Worm (Caenorhabditis elegans) whole organism, L1 larva: ENCODE measurements around the gene cyp-13A11.

Source experiments
- C04F5.9 ChIP-seq: sonication (generic microtip); optimal IDR thresholded peaks from 2 replicates; lab custom pipeline; 2016; ENCODE audit warnings: missing genetic modification characterization, missing compliant biosample characterization
- C16A3.4 ChIP-seq: fragments of 150-350 bp; optimal IDR thresholded peaks from 2 replicates; lab custom pipeline; 2014; ENCODE audit warnings: missing biosample characterization, missing genetic modification characterization
- C34B4.2 ChIP-seq: sonication (generic microtip); optimal IDR thresholded peaks from 2 replicates; lab custom pipeline; 2017; ENCODE audit warnings: mild to moderate bottlenecking, missing genetic modification characterization, missing compliant biosample characterization
- F16B12.6 ChIP-seq: fragments of 150-350 bp; optimal IDR thresholded peaks from 2 replicates; lab custom pipeline; 2014; ENCODE audit warnings: missing biosample characterization, missing genetic modification characterization
- Y116A8C.19 ChIP-seq: sonication (generic microtip); optimal IDR thresholded peaks from 2 replicates; lab custom pipeline; 2016; ENCODE audit warnings: missing compliant biosample characterization, missing genetic modification characterization, borderline replicate concordance
- alr-1 ChIP-seq: fragments of 200-800 bp; sonication (Bioruptor generic); optimal IDR thresholded peaks from 2 replicates; lab custom pipeline; 2018; ENCODE audit warnings: borderline replicate concordance, mild to moderate bottlenecking, missing genetic modification characterization, missing compliant biosample characterization
- ceh-63 ChIP-seq: fragments of 200-800 bp; sonication (Bioruptor generic); optimal IDR thresholded peaks from 2 replicates; lab custom pipeline; 2018; ENCODE audit warnings: mild to moderate bottlenecking, missing genetic modification characterization, missing compliant biosample characterization
- ceh-8 ChIP-seq: fragments of 200-800 bp; sonication (Bioruptor generic); optimal IDR thresholded peaks from 2 replicates; lab custom pipeline; 2018; ENCODE audit warnings: mild to moderate bottlenecking, missing genetic modification characterization, moderate library complexity, missing compliant biosample characterization
- ceh-82 ChIP-seq, 3 experiments: fragments of 150-350 bp in 1 of 3; sonication (generic microtip) in 2 of 3; optimal IDR thresholded peaks; 2 replicates each; lab custom pipeline; 2014 to 2017; ENCODE audit warnings: missing biosample characterization in 3 of 3, missing genetic modification characterization in 3 of 3
- ceh-88 ChIP-seq: fragments of 200-800 bp; sonication (Bioruptor generic); IDR thresholded peaks from 2 replicates; pipeline ENCODE4 v1.3.6; 2022; ENCODE audit warnings: missing genetic modification characterization, missing compliant biosample characterization
- ceh-90 ChIP-seq: sonication (generic microtip); optimal IDR thresholded peaks from 2 replicates; lab custom pipeline; 2016; ENCODE audit warnings: missing genetic modification characterization, missing compliant biosample characterization
- ces-1 ChIP-seq: fragments of 150-350 bp; optimal IDR thresholded peaks from 2 replicates; lab custom pipeline; 2014; ENCODE audit warnings: missing biosample characterization, missing genetic modification reagents, missing genetic modification characterization
- dsc-1 ChIP-seq: sonication (generic microtip); optimal IDR thresholded peaks from 2 replicates; lab custom pipeline; 2016; ENCODE audit warnings: mild to moderate bottlenecking, missing genetic modification characterization, missing compliant biosample characterization
- egl-13 ChIP-seq: sonication (generic microtip); optimal IDR thresholded peaks from 2 replicates; lab custom pipeline; 2016; ENCODE audit warnings: missing genotype, missing genetic modification reagents, missing genetic modification characterization, missing compliant biosample characterization
- elt-2 ChIP-seq: sonication (generic microtip); optimal IDR thresholded peaks from 2 replicates; lab custom pipeline; 2016; ENCODE audit warnings: missing genetic modification characterization, mild to moderate bottlenecking, inconsistent platforms, missing compliant biosample characterization, missing genetic modification reagents
- elt-3 ChIP-seq, 6 experiments: fragments of 150-350 bp in 1 of 6; sonication (generic microtip); optimal IDR thresholded peaks; 2 replicates each; lab custom pipeline; 2017 to 2018; ENCODE audit warnings: missing biosample characterization in 6 of 6, missing genetic modification characterization in 6 of 6, inconsistent platforms in 1 of 6
- fkh-10 ChIP-seq: sonication (generic microtip); optimal IDR thresholded peaks from 2 replicates; lab custom pipeline; 2017; ENCODE audit warnings: missing biosample characterization, missing genetic modification reagents, missing genetic modification characterization
- fkh-8 ChIP-seq: sonication (generic microtip); optimal IDR thresholded peaks from 2 replicates; lab custom pipeline; 2016; ENCODE audit warnings: mild to moderate bottlenecking, missing genetic modification characterization, missing compliant biosample characterization
- hpl-2 ChIP-seq: fragments of 150-350 bp; optimal IDR thresholded peaks from 2 replicates; lab custom pipeline; 2014; ENCODE audit warnings: missing biosample characterization, missing genetic modification reagents, missing genetic modification characterization
- irx-1 ChIP-seq: sonication (generic microtip); optimal IDR thresholded peaks from 2 replicates; lab custom pipeline; 2016; ENCODE audit warnings: missing genetic modification characterization, missing compliant biosample characterization
- isw-1 ChIP-seq: fragments of 200-800 bp; sonication (Bioruptor generic); IDR thresholded peaks from 2 replicates; pipeline ENCODE4 v1.3.6; 2022; ENCODE audit warnings: missing genetic modification characterization, missing compliant biosample characterization
- jun-1 ChIP-seq: fragments of 150-350 bp; optimal IDR thresholded peaks from 2 replicates; lab custom pipeline; 2014; ENCODE audit warnings: missing biosample characterization, missing genetic modification reagents, missing genetic modification characterization
- lin-13 ChIP-seq: fragments of 150-350 bp; optimal IDR thresholded peaks from 2 replicates; lab custom pipeline; 2014; ENCODE audit warnings: missing biosample characterization, missing genetic modification reagents, missing genetic modification characterization
- lin-14 ChIP-seq: fragments of 200-800 bp; sonication (Bioruptor generic); optimal IDR thresholded peaks from 2 replicates; lab custom pipeline; 2018; ENCODE audit warnings: mild to moderate bottlenecking, missing genetic modification characterization, moderate library complexity, missing compliant biosample characterization
- lin-15B ChIP-seq: fragments of 150-350 bp; sonication (generic microtip); optimal IDR thresholded peaks from 3 replicates; lab custom pipeline; 2014; ENCODE audit warnings: missing biosample characterization, missing genetic modification characterization
- lin-39 ChIP-seq: fragments of 150-350 bp; optimal IDR thresholded peaks from 2 replicates; lab custom pipeline; 2014; ENCODE audit warnings: missing biosample characterization, missing genetic modification reagents, missing genetic modification characterization
- lir-3 ChIP-seq: sonication (generic microtip); optimal IDR thresholded peaks from 2 replicates; lab custom pipeline; 2016; ENCODE audit warnings: mild to moderate bottlenecking, missing genetic modification characterization, moderate library complexity, missing compliant biosample characterization; ENCODE audit not compliant: poor library complexity
- lsy-2 ChIP-seq, 2 experiments: fragments of 150-350 bp; optimal IDR thresholded peaks; 2 replicates each; lab custom pipeline; 2014; ENCODE audit warnings: missing biosample characterization in 2 of 2, missing genetic modification characterization in 2 of 2
- mab-9 ChIP-seq: fragments of 200-800 bp; sonication (Bioruptor generic); IDR thresholded peaks from 2 replicates; pipeline ENCODE4 v1.3.6; 2022; ENCODE audit warnings: missing genetic modification reagents, missing genetic modification characterization, missing compliant biosample characterization
- mdl-1 ChIP-seq, 2 experiments: fragments of 150-350 bp; optimal IDR thresholded peaks; 2 replicates each; lab custom pipeline; 2014 to 2017; ENCODE audit warnings: missing biosample characterization in 2 of 2, missing genetic modification characterization in 2 of 2, inconsistent platforms in 1 of 2
- mef-2 ChIP-seq: fragments of 150-350 bp; optimal IDR thresholded peaks from 2 replicates; lab custom pipeline; 2014; ENCODE audit warnings: missing biosample characterization, missing genetic modification characterization
- nhr-11 ChIP-seq: fragments of 150-350 bp; optimal IDR thresholded peaks from 2 replicates; lab custom pipeline; 2014; ENCODE audit warnings: missing biosample characterization, missing genetic modification characterization
- nhr-12 ChIP-seq: sonication (generic microtip); optimal IDR thresholded peaks from 2 replicates; lab custom pipeline; 2017; ENCODE audit warnings: missing biosample characterization, missing genetic modification characterization
- nhr-20 ChIP-seq: sonication (generic microtip); optimal IDR thresholded peaks from 2 replicates; lab custom pipeline; 2016; ENCODE audit warnings: mild to moderate bottlenecking, missing genetic modification characterization, missing compliant biosample characterization
- nhr-28 ChIP-seq: fragments of 150-350 bp; optimal IDR thresholded peaks from 2 replicates; lab custom pipeline; 2014; ENCODE audit warnings: missing biosample characterization, missing genetic modification characterization
- nhr-47 ChIP-seq: sonication (generic microtip); optimal IDR thresholded peaks from 2 replicates; lab custom pipeline; 2016; ENCODE audit warnings: mild to moderate bottlenecking, missing genetic modification characterization, moderate library complexity, missing compliant biosample characterization
- nhr-71 ChIP-seq: sonication (generic microtip); optimal IDR thresholded peaks from 2 replicates; lab custom pipeline; 2016; ENCODE audit warnings: mild to moderate bottlenecking, missing genetic modification characterization, moderate library complexity, missing compliant biosample characterization
- nhr-77 ChIP-seq: fragments of 150-350 bp; optimal IDR thresholded peaks from 2 replicates; lab custom pipeline; 2014; ENCODE audit warnings: missing biosample characterization, missing genetic modification characterization
- nhr-84 ChIP-seq: sonication (generic microtip); optimal IDR thresholded peaks from 2 replicates; lab custom pipeline; 2017; ENCODE audit warnings: missing biosample characterization, missing genetic modification characterization
- nhr-85 ChIP-seq: sonication (generic microtip); peaks from one replicate; lab custom pipeline; 2016; ENCODE audit warnings: missing genetic modification characterization, inconsistent platforms, missing compliant biosample characterization
- skn-1 ChIP-seq: fragments of 150-350 bp; optimal IDR thresholded peaks from 2 replicates; lab custom pipeline; 2014; ENCODE audit warnings: missing biosample characterization, missing genetic modification characterization
- snpc-4 ChIP-seq: fragments of 150-350 bp; optimal IDR thresholded peaks from 2 replicates; lab custom pipeline; 2014; ENCODE audit warnings: missing biosample characterization, missing genetic modification characterization
- snu-23 ChIP-seq: sonication (generic microtip); optimal IDR thresholded peaks from 2 replicates; lab custom pipeline; 2016; ENCODE audit warnings: missing genetic modification characterization, missing compliant biosample characterization
- sox-4 ChIP-seq: sonication (generic microtip); optimal IDR thresholded peaks from 2 replicates; lab custom pipeline; 2016; ENCODE audit warnings: missing genetic modification characterization, missing compliant biosample characterization
- sptf-1 ChIP-seq: fragments of 150-350 bp; optimal IDR thresholded peaks from 2 replicates; lab custom pipeline; 2014; ENCODE audit warnings: missing biosample characterization, missing genetic modification characterization
- sup-37 ChIP-seq: fragments of 200-800 bp; sonication (Bioruptor generic); optimal IDR thresholded peaks from 2 replicates; lab custom pipeline; 2018; ENCODE audit warnings: mild to moderate bottlenecking, missing genetic modification characterization, missing compliant biosample characterization
- tlp-1 ChIP-seq: fragments of 150-350 bp; optimal IDR thresholded peaks from 2 replicates; lab custom pipeline; 2014; ENCODE audit warnings: missing biosample characterization, missing genetic modification characterization
- unc-130 ChIP-seq: fragments of 150-350 bp; optimal IDR thresholded peaks from 2 replicates; lab custom pipeline; 2017; ENCODE audit warnings: missing biosample characterization, missing genetic modification characterization, inconsistent platforms
- unc-86 ChIP-seq: sonication (generic microtip); optimal IDR thresholded peaks from 2 replicates; lab custom pipeline; 2016; ENCODE audit warnings: missing genetic modification characterization, missing compliant biosample characterization
- unc-98 ChIP-seq: fragments of 200-800 bp; sonication (Bioruptor generic); IDR thresholded peaks from 2 replicates; pipeline ENCODE4 v1.3.6; 2022; ENCODE audit warnings: missing genetic modification characterization, missing compliant biosample characterization
- vab-15 ChIP-seq: sonication (generic microtip); optimal IDR thresholded peaks from 2 replicates; lab custom pipeline; 2017; ENCODE audit warnings: missing genotype, mild to moderate bottlenecking, missing genetic modification characterization, missing compliant biosample characterization
- xbp-1 ChIP-seq: sonication (generic microtip); optimal IDR thresholded peaks from 2 replicates; lab custom pipeline; 2016; ENCODE audit warnings: missing genetic modification characterization, missing compliant biosample characterization
- zip-4 ChIP-seq: fragments of 200-800 bp; sonication (Bioruptor generic); optimal IDR thresholded peaks from 2 replicates; lab custom pipeline; 2018; ENCODE audit warnings: mild to moderate bottlenecking, missing genetic modification characterization, moderate library complexity, missing compliant biosample characterization
- ztf-11 ChIP-seq, 2 experiments: sonication (generic microtip); optimal IDR thresholded peaks; 2 replicates each; lab custom pipeline; 2016 to 2017; ENCODE audit warnings: missing genetic modification characterization in 2 of 2, missing biosample characterization in 1 of 2, missing compliant biosample characterization in 1 of 2

The cyp-13A11 gene

ce11 chrIII:13002098-13002497, 18.7 kb upstream of the cyp-13A11 start, which contains the start of gene ZK1010.10:
Gene ZK1010.10 (plus strand): TSS chrIII:13002383.
- TF ChIP-seq lir-3 (tag; lab: Kevin White, UChicago) (no peak), F16B12.6 (tag; lab: Kevin White, UChicago) (no peak), alr-1 (tag; lab: Kevin White, UChicago) (no peak), isw-1 (GFP tag; lab: Robert Waterston, UW) (peak; percentile 18), nhr-20 (tag; lab: Kevin White, UChicago) (no peak), snpc-4 (tag; lab: Kevin White, UChicago) (peak; percentile 4), vab-15 (tag; lab: Kevin White, UChicago) (no peak), snu-23 (GFP tag; lab: Kevin White, UChicago) (peak; percentile 36), lin-15B (no peak), nhr-84 (tag; lab: Kevin White, UChicago) (no peak), nhr-11 (no peak), mdl-1 (tag; optimal IDR thresholded peaks at IDR 0.05; lab: Kevin White, UChicago) (peak in 1 of 2 experiments; percentile 39), nhr-85 (tag; lab: Kevin White, UChicago) (peak; percentile 75), lin-13 (GFP tag; lab: Kevin White, UChicago) (no peak), egl-13 (tag; lab: Kevin White, UChicago) (no peak), sptf-1 (tag; lab: Kevin White, UChicago) (no peak), irx-1 (tag; lab: Kevin White, UChicago) (no peak), zip-4 (GFP tag; lab: Kevin White, UChicago) (no peak), sup-37 (GFP tag; lab: Kevin White, UChicago) (no peak), unc-86 (tag; lab: Kevin White, UChicago) (no peak), nhr-71 (tag; lab: Kevin White, UChicago) (no peak), nhr-28 (tag; lab: Kevin White, UChicago) (no peak), mef-2 (tag; lab: Kevin White, UChicago) (no peak), C34B4.2 (tag; lab: Kevin White, UChicago) (no peak), ceh-8 (GFP tag; lab: Kevin White, UChicago) (no peak), ztf-11 (tag; optimal IDR thresholded peaks at IDR 0.05; lab: Kevin White, UChicago) (no peak), mab-9 (GFP tag; lab: Robert Waterston, UW) (no peak), unc-130 (tag; lab: Kevin White, UChicago) (no peak), fkh-8 (tag; lab: Kevin White, UChicago) (peak; percentile 19), skn-1 (tag; lab: Kevin White, UChicago) (peak; percentile 48), lin-39 (tag; lab: Kevin White, UChicago) (no peak), C04F5.9 (tag; lab: Kevin White, UChicago) (no peak), Y116A8C.19 (tag; lab: Kevin White, UChicago) (no peak), unc-98 (GFP tag; lab: Robert Waterston, UW) (no peak), ceh-63 (GFP tag; lab: Kevin White, UChicago) (no peak), ceh-90 (no peak), jun-1 (tag; lab: Kevin White, UChicago) (peak; percentile 49), nhr-77 (tag; lab: Kevin White, UChicago) (peak; percentile 13), tlp-1 (tag; lab: Kevin White, UChicago) (no peak), ceh-88 (no peak), hpl-2 (GFP tag; lab: Kevin White, UChicago) (no peak), C16A3.4 (tag; lab: Kevin White, UChicago) (no peak), ceh-82 (tag; optimal IDR thresholded peaks at IDR 0.05; lab: Kevin White, UChicago) (peak in 2 of 3 experiments; percentile 55 to 67), fkh-10 (GFP tag; lab: Kevin White, UChicago) (no peak), dsc-1 (tag; lab: Kevin White, UChicago) (no peak), sox-4 (tag; lab: Kevin White, UChicago) (no peak), nhr-12 (tag; lab: Kevin White, UChicago) (no peak), elt-2 (tag; lab: Kevin White, UChicago) (no peak), ces-1 (GFP tag; lab: Kevin White, UChicago) (no peak), lsy-2 (tag; optimal IDR thresholded peaks at IDR 0.05; lab: Kevin White, UChicago) (peak in 1 of 2 experiments; percentile 77), nhr-47 (peak; percentile 38), lin-14 (GFP tag; lab: Kevin White, UChicago) (no peak), elt-3 (tag; optimal IDR thresholded peaks at IDR 0.05; lab: Kevin White, UChicago) (no peak), xbp-1 (tag; lab: Kevin White, UChicago) (no peak)
